Worm (Caenorhabditis elegans) whole organism, early embryonic: ENCODE results near the gene lipl-3.

Experiments
- B0310.2 ChIP-seq: sonication (generic microtip); optimal IDR thresholded peaks from 2 replicates; lab custom pipeline; 2016; ENCODE audit warnings: mild to moderate bottlenecking, missing genetic modification characterization, missing compliant biosample characterization
- ama-1 ChIP-seq: fragments of 150-350 bp; optimal IDR thresholded peaks from 2 replicates; lab custom pipeline; 2014
- ceh-36 ChIP-seq: sonication (generic microtip); optimal IDR thresholded peaks from 2 replicates; lab custom pipeline; 2016; ENCODE audit warnings: missing genetic modification characterization, inconsistent platforms, missing compliant biosample characterization
- hmbx-1 ChIP-seq: sonication (generic microtip); optimal IDR thresholded peaks from 2 replicates; lab custom pipeline; 2016; ENCODE audit warnings: mild to moderate bottlenecking, missing genetic modification characterization, missing compliant biosample characterization
- sea-1 ChIP-seq: fragments of 200-800 bp; sonication (Bioruptor generic); conservative IDR thresholded peaks from 2 replicates; pipeline ENCODE4 v1.3.6; 2022; ENCODE audit warnings: missing genetic modification characterization, missing compliant biosample characterization
- tbx-11 ChIP-seq: fragments of 200-800 bp; sonication (Bioruptor generic); IDR thresholded peaks from 2 replicates; pipeline ENCODE4 v1.3.6; 2022; ENCODE audit warnings: missing genetic modification characterization, missing compliant biosample characterization
- tbx-37 ChIP-seq: fragments of 200-800 bp; sonication (Bioruptor generic); conservative IDR thresholded peaks from 2 replicates; pipeline ENCODE4 v1.3.6; 2022; ENCODE audit warnings: missing genetic modification reagents, missing genetic modification characterization, missing compliant biosample characterization
- tra-4 ChIP-seq: sonication (generic microtip); optimal IDR thresholded peaks from 2 replicates; lab custom pipeline; 2017; ENCODE audit warnings: missing genetic modification characterization, missing compliant biosample characterization

DNA sequence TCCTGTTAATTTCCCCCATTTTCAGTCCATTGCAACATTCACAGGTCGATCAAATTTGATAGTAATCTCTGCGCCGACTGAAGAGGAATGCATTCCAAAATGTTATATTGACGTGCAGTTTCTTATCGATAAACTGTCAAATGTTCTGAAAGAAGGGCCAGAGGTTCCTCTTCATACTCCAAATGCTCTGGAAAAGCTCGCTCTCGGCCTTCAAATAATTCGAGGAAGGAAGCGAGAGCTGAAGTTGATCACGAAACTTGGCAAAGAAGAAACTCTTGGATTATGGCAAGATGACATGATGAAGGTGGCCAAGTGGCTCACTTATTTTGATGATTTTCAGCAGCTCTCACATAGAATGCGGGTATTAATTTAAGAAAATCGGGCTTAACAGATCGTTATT is 45.0 kb downstream of the lipl-3 start:
- TF ChIP-seq B0310.2 (no peak), tra-4 (tag; lab: Kevin White, UChicago) (no peak), tbx-11 (GFP tag; lab: Robert Waterston, UW) (no peak), ceh-36 (no peak), tbx-37 (GFP tag; lab: Robert Waterston, UW) (no peak), hmbx-1 (tag; lab: Kevin White, UChicago) (no peak), sea-1 (GFP tag; lab: Robert Waterston, UW) (no peak), ama-1 (lab: Kevin White, UChicago) (no peak)
